Fruit fly (Drosophila melanogaster): ENCODE results near the gene CG12698.

dm6 chrX:16005551-16006197 is at the start of gene CG12698, which contains the start of gene vap:
- TF ChIP-seq Eip75B (GFP tag; optimal IDR thresholded peaks at IDR 0.05) (no peak), CG32006 (GFP tag; optimal IDR thresholded peaks at IDR 0.05) (no peak), Blimp-1 (GFP tag; optimal IDR thresholded peaks at IDR 0.05) (no peak), CG8119 (GFP tag; IDR thresholded peaks at IDR 0.05) (no peak), CG11762 (GFP tag; optimal IDR thresholded peaks at IDR 0.05; ENCODE audit: insufficient read depth) (no peak), fd85E (GFP tag; optimal IDR thresholded peaks at IDR 0.05) (no peak)
